Fruit fly (Drosophila melanogaster) whole organism, embryonic: ENCODE data around the gene CG1764.

Experiments used
- Adf1 ChIP-seq: fragments of 200-800 bp; sonication (Bioruptor generic); IDR thresholded peaks from 2 replicates; pipeline ENCODE4 v1.3.6; 2022; ENCODE audit warnings: missing biosample characterization, missing genetic modification characterization
- Antp ChIP-seq: fragments of 200-800 bp; sonication (Bioruptor generic); optimal IDR thresholded peaks from 3 replicates; lab custom pipeline; 2016; ENCODE audit warnings: missing biosample characterization, missing genetic modification characterization
- Bdp1 ChIP-seq: fragments of 200-800 bp; sonication (Bioruptor generic); optimal IDR thresholded peaks from 3 replicates; lab custom pipeline; 2016; ENCODE audit warnings: missing biosample characterization, missing genetic modification characterization
- BtbVII ChIP-seq: fragments of 200-800 bp; sonication (Bioruptor generic); optimal IDR thresholded peaks from 3 replicates; lab custom pipeline; 2017; ENCODE audit warnings: missing biosample characterization, mild to moderate bottlenecking, missing genetic modification characterization
- CG10366 ChIP-seq: fragments of 200-800 bp; sonication (Bioruptor generic); IDR thresholded peaks from 2 replicates; pipeline ENCODE4 v1.3.6; 2022; ENCODE audit warnings: missing biosample characterization, missing genetic modification characterization
- CG11696 ChIP-seq: fragments of 200-800 bp; sonication (Bioruptor generic); IDR thresholded peaks from 2 replicates; pipeline ENCODE4 v1.3.6; 2022; ENCODE audit warnings: missing biosample characterization, missing genetic modification characterization
- CG14710 ChIP-seq: fragments of 200-800 bp; sonication (Bioruptor generic); optimal IDR thresholded peaks from 3 replicates; lab custom pipeline; 2019; ENCODE audit warnings: missing biosample characterization, mild to moderate bottlenecking, missing genetic modification characterization, moderate library complexity
- CG14860 ChIP-seq: fragments of 200-800 bp; sonication (Bioruptor generic); IDR thresholded peaks from 3 replicates; pipeline ENCODE4 v1.3.6; 2022; ENCODE audit warnings: missing biosample characterization, missing genetic modification characterization; ENCODE audit not compliant: partially characterized antibody
- CG15269 ChIP-seq: fragments of 200-800 bp; sonication (Bioruptor generic); optimal IDR thresholded peaks from 2 replicates; lab custom pipeline; 2018; ENCODE audit warnings: missing biosample characterization, mild to moderate bottlenecking, missing genetic modification characterization, moderate library complexity
- CG15696 ChIP-seq: fragments of 200-800 bp; sonication (Bioruptor generic); optimal IDR thresholded peaks from 2 replicates; lab custom pipeline; 2019; ENCODE audit warnings: missing biosample characterization, mild to moderate bottlenecking, missing genetic modification characterization, moderate library complexity
- CG17802 ChIP-seq: fragments of 200-800 bp; sonication (Bioruptor generic); optimal IDR thresholded peaks from 2 replicates; lab custom pipeline; 2018; ENCODE audit warnings: missing biosample characterization, mild to moderate bottlenecking, missing genetic modification characterization, moderate library complexity
- CG18599 ChIP-seq: fragments of 200-800 bp; sonication (Bioruptor generic); optimal IDR thresholded peaks from 3 replicates; lab custom pipeline; 2017; ENCODE audit warnings: missing biosample characterization, missing genetic modification characterization, mild to moderate bottlenecking, moderate library complexity, missing genetic modification reagents
- CG2116 ChIP-seq: fragments of 200-800 bp; sonication (Bioruptor generic); optimal IDR thresholded peaks from 3 replicates; lab custom pipeline; 2018; ENCODE audit warnings: missing biosample characterization, mild to moderate bottlenecking, missing genetic modification characterization
- CG2678 ChIP-seq: fragments of 200-800 bp; sonication (Bioruptor generic); optimal IDR thresholded peaks from 3 replicates; lab custom pipeline; 2019; ENCODE audit warnings: missing biosample characterization, mild to moderate bottlenecking, missing genetic modification characterization, moderate library complexity
- CG2712 ChIP-seq: fragments of 200-800 bp; optimal IDR thresholded peaks from 3 replicates; lab custom pipeline; 2019; ENCODE audit warnings: missing biosample characterization, mild to moderate bottlenecking, missing genetic modification characterization, moderate library complexity
- CG32532 ChIP-seq: fragments of 200-800 bp; sonication (Bioruptor generic); IDR thresholded peaks from 2 replicates; pipeline ENCODE4 v1.3.6; 2022; ENCODE audit warnings: missing biosample characterization, missing genetic modification characterization
- CG32772 ChIP-seq: fragments of 200-800 bp; sonication (Bioruptor generic); IDR thresholded peaks from 2 replicates; pipeline ENCODE4 v1.3.6; 2022; ENCODE audit warnings: missing biosample characterization, missing genetic modification characterization
- CG9609 ChIP-seq: fragments of 200-800 bp; sonication (Bioruptor generic); optimal IDR thresholded peaks from 3 replicates; lab custom pipeline; 2016; ENCODE audit warnings: missing biosample characterization, missing genetic modification characterization
- CG9727 ChIP-seq: fragments of 200-800 bp; sonication (Bioruptor generic); optimal IDR thresholded peaks from 3 replicates; lab custom pipeline; 2017; ENCODE audit warnings: missing biosample characterization, mild to moderate bottlenecking, missing genetic modification characterization
- Dll ChIP-seq: fragments of 200-800 bp; sonication (Bioruptor generic); IDR thresholded peaks from 4 replicates; pipeline ENCODE4 v1.3.6; 2022; ENCODE audit warnings: missing biosample characterization, missing genetic modification characterization; ENCODE audit not compliant: partially characterized antibody
- E2f1 ChIP-seq: fragments of 200-800 bp; sonication (Bioruptor generic); IDR thresholded peaks from 2 replicates; pipeline ENCODE4 v1.3.6; 2022; ENCODE audit warnings: missing biosample characterization, missing genetic modification characterization
- Ets65A ChIP-seq: fragments of 200-800 bp; sonication (Bioruptor generic); peaks from one replicate; lab custom pipeline; 2016; ENCODE audit warnings: missing biosample characterization, missing genetic modification characterization
- HHEX ChIP-seq: fragments of 200-800 bp; sonication (Bioruptor generic); optimal IDR thresholded peaks from 3 replicates; lab custom pipeline; 2017; ENCODE audit warnings: missing biosample characterization, mild to moderate bottlenecking, missing genetic modification characterization, missing genetic modification reagents
- Meics ChIP-seq: fragments of 200-800 bp; sonication (Bioruptor generic); optimal IDR thresholded peaks from 2 replicates; lab custom pipeline; 2017; ENCODE audit warnings: missing biosample characterization, mild to moderate bottlenecking, missing genetic modification characterization
- Nf-YA ChIP-seq: fragments of 200-800 bp; sonication (Bioruptor generic); IDR thresholded peaks from 2 replicates; pipeline ENCODE4 v1.3.6; 2022; ENCODE audit warnings: missing biosample characterization, missing genetic modification characterization
- Oli ChIP-seq: fragments of 200-800 bp; sonication (Bioruptor generic); optimal IDR thresholded peaks from 2 replicates; lab custom pipeline; 2018; ENCODE audit warnings: missing biosample characterization, mild to moderate bottlenecking, missing genetic modification characterization, moderate library complexity
- Ravus ChIP-seq: fragments of 200-800 bp; sonication (Bioruptor generic); IDR thresholded peaks from 2 replicates; pipeline ENCODE4 v1.3.6; 2022; ENCODE audit warnings: missing biosample characterization, missing genetic modification characterization
- Sry-β ChIP-seq: fragments of 200-800 bp; sonication (Bioruptor generic); optimal IDR thresholded peaks from 2 replicates; lab custom pipeline; 2018; ENCODE audit warnings: missing biosample characterization, mild to moderate bottlenecking, missing genetic modification characterization, moderate library complexity
- ato ChIP-seq: fragments of 200-800 bp; sonication (Bioruptor generic); IDR thresholded peaks from 2 replicates; pipeline ENCODE4 v1.3.6; 2022; ENCODE audit warnings: missing biosample characterization, missing genetic modification characterization; ENCODE audit not compliant: partially characterized antibody
- bigmax ChIP-seq: fragments of 200-800 bp; sonication (Bioruptor generic); optimal IDR thresholded peaks from 2 replicates; lab custom pipeline; 2018; ENCODE audit warnings: missing biosample characterization, mild to moderate bottlenecking, missing genetic modification characterization
- cg ChIP-seq: fragments of 200-800 bp; sonication (Bioruptor generic); optimal IDR thresholded peaks from 3 replicates; lab custom pipeline; 2019; ENCODE audit warnings: missing biosample characterization, mild to moderate bottlenecking, missing genetic modification characterization, moderate library complexity
- gcm ChIP-seq: fragments of 200-800 bp; sonication (Bioruptor generic); optimal IDR thresholded peaks from 2 replicates; lab custom pipeline; 2019; ENCODE audit warnings: missing biosample characterization, mild to moderate bottlenecking, missing genetic modification characterization, moderate library complexity
- gsb ChIP-seq: fragments of 200-800 bp; sonication (Bioruptor generic); IDR thresholded peaks from 2 replicates; pipeline ENCODE4 v1.3.6; 2022; ENCODE audit warnings: missing biosample characterization, missing genetic modification characterization
- gsb-n ChIP-seq: fragments of 200-800 bp; sonication (Bioruptor generic); optimal IDR thresholded peaks from 3 replicates; lab custom pipeline; 2018; ENCODE audit warnings: missing biosample characterization, mild to moderate bottlenecking, missing genetic modification characterization
- gt ChIP-seq: fragments of 200-800 bp; sonication (Bioruptor generic); IDR thresholded peaks from 2 replicates; pipeline ENCODE4 v1.3.6; 2022; ENCODE audit warnings: missing biosample characterization, missing genetic modification characterization
- hth ChIP-seq: fragments of >200 bp; optimal IDR thresholded peaks from 2 replicates; lab custom pipeline; 2017; ENCODE audit warnings: inconsistent platforms
- ind ChIP-seq: fragments of 200-800 bp; sonication (Bioruptor generic); optimal IDR thresholded peaks from 3 replicates; lab custom pipeline; 2016; ENCODE audit warnings: missing biosample characterization, missing genetic modification characterization
- jing ChIP-seq: fragments of 200-800 bp; sonication (Bioruptor generic); optimal IDR thresholded peaks from 2 replicates; lab custom pipeline; 2018; ENCODE audit warnings: missing biosample characterization, mild to moderate bottlenecking, missing genetic modification characterization
- jumu ChIP-seq: fragments of 200-800 bp; sonication (Bioruptor generic); optimal IDR thresholded peaks from 3 replicates; lab custom pipeline; 2016; ENCODE audit warnings: missing biosample characterization, missing genetic modification characterization
- klu ChIP-seq: fragments of 200-800 bp; sonication (Bioruptor generic); IDR thresholded peaks from 2 replicates; pipeline ENCODE4 v1.3.6; 2022; ENCODE audit warnings: missing biosample characterization, missing genetic modification characterization
- lola ChIP-seq, 3 experiments: fragments of >200 bp in 2 of 3; fragments of 200-800 bp in 1 of 3; sonication (Bioruptor generic) in 1 of 3; optimal IDR thresholded peaks; 2 replicates each; lab custom pipeline; 2017 to 2019; ENCODE audit warnings: missing biosample characterization in 3 of 3, missing genetic modification characterization in 3 of 3, mild to moderate bottlenecking in 1 of 3, moderate library complexity in 1 of 3
- oc ChIP-seq: fragments of 200-800 bp; sonication (Bioruptor generic); optimal IDR thresholded peaks from 2 replicates; lab custom pipeline; 2018; ENCODE audit warnings: missing biosample characterization, mild to moderate bottlenecking, missing genetic modification characterization, moderate library complexity
- odd ChIP-seq: fragments of 200-800 bp; sonication (Bioruptor generic); optimal IDR thresholded peaks from 2 replicates; lab custom pipeline; 2017; ENCODE audit warnings: missing biosample characterization, mild to moderate bottlenecking, missing genetic modification characterization
- psq ChIP-seq: fragments of 200-800 bp; sonication (Bioruptor generic); optimal IDR thresholded peaks from 2 replicates; lab custom pipeline; 2017; ENCODE audit warnings: missing biosample characterization, missing genetic modification characterization
- scrt ChIP-seq: fragments of 200-800 bp; sonication (Bioruptor generic); optimal IDR thresholded peaks from 2 replicates; lab custom pipeline; 2018; ENCODE audit warnings: missing biosample characterization, mild to moderate bottlenecking, missing genetic modification characterization, moderate library complexity
- sim ChIP-seq: fragments of 200-800 bp; sonication (Bioruptor generic); IDR thresholded peaks from 2 replicates; pipeline ENCODE4 v1.3.6; 2022; ENCODE audit warnings: missing biosample characterization, missing genetic modification characterization
- sug ChIP-seq: fragments of 200-800 bp; optimal IDR thresholded peaks from 2 replicates; lab custom pipeline; 2019; ENCODE audit warnings: missing biosample characterization, mild to moderate bottlenecking, missing genetic modification characterization, moderate library complexity
- toy ChIP-seq: fragments of 200-800 bp; sonication (Bioruptor generic); IDR thresholded peaks from 2 replicates; pipeline ENCODE4 v1.3.6; 2022; ENCODE audit warnings: missing biosample characterization, missing genetic modification characterization
- ttk ChIP-seq: fragments of 200-800 bp; sonication (Bioruptor generic); IDR thresholded peaks from 2 replicates; pipeline ENCODE4 v2.1.2; 2022; ENCODE audit warnings: missing biosample characterization, missing genetic modification characterization
- zfh2 ChIP-seq: fragments of 200-800 bp; sonication (Bioruptor generic); optimal IDR thresholded peaks from 2 replicates; lab custom pipeline; 2016; ENCODE audit warnings: missing biosample characterization, missing genetic modification characterization

Gene CG1764

DNA sequence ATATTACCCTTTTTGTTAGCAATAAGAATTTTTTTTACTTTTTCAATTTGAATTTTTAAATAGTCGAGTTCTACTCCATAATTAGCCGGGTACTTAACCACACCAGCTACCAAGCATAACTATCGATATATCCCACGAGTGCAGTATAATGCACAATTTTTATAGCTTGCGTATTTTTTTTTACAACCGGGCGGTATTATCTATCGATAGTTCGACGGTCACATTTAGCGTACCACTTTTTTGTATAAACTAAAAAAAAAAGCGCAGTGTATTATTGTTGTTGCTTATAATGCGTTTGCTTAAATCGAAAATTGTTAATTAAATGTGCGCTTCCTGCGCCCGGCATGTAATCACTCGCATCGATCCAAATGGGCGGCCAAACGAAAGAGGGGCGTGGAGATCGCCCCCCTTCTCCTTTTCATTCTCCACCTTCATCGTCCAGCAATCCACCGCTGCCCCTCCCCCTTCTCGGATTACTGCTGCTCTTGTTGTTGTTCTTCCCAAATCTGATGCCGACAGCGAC is 14.3 kb downstream of the CG1764 start, which contains the start of gene Remo (continued):
- TF ChIP-seq CG11696 (GFP tag; lab: Robert Waterston, UW) (no peak), ato (GFP tag; lab: Robert Waterston, UW) (0 out of 2 replicates have a peak, but pooled peaks have one; percentile 13), oc (tag; lab: Kevin White, UChicago) (peak; percentile 48), gsb-n (no peak), E2f1 (GFP tag; lab: Robert Waterston, UW) (no peak), ind (no peak), Sry-β (GFP tag; lab: Kevin White, UChicago) (no peak), zfh2 (GFP tag; lab: Kevin White, UChicago) (no peak), toy (GFP tag; lab: Robert Waterston, UW) (no peak), scrt (no peak), gt (GFP tag; lab: Robert Waterston, UW) (no peak), ttk (GFP tag; lab: Robert Waterston, UW) (no peak), CG9609 (GFP tag; lab: Kevin White, UChicago) (no peak), Oli (tag; lab: Kevin White, UChicago) (no peak), jumu (no peak), jing (GFP tag; lab: Kevin White, UChicago) (no peak), CG2678 (tag; lab: Kevin White, UChicago) (no peak), cg (no peak), CG32532 (GFP tag; lab: Robert Waterston, UW) (no peak), Nf-YA (no peak), odd (no peak), Antp (GFP tag; lab: Kevin White, UChicago) (no peak), CG18599 (GFP tag; lab: Kevin White, UChicago) (no peak), CG10366 (GFP tag; lab: Robert Waterston, UW) (no peak), Bdp1 (GFP tag; lab: Kevin White, UChicago) (no peak), BtbVII (GFP tag; lab: Kevin White, UChicago) (no peak), CG15269 (tag; lab: Kevin White, UChicago) (no peak), Adf1 (GFP tag; lab: Robert Waterston, UW) (peak; percentile 86), gcm (no peak), HHEX (GFP tag; lab: Kevin White, UChicago) (no peak), hth (lab: Kevin White, UChicago) (no peak), psq (GFP tag; lab: Kevin White, UChicago) (no peak), CG14710 (tag; lab: Kevin White, UChicago) (peak; percentile 55), sim (GFP tag; lab: Robert Waterston, UW) (no peak), gsb (GFP tag; lab: Robert Waterston, UW) (no peak), CG2712 (tag; lab: Kevin White, UChicago) (peak; percentile 21)

DNA sequence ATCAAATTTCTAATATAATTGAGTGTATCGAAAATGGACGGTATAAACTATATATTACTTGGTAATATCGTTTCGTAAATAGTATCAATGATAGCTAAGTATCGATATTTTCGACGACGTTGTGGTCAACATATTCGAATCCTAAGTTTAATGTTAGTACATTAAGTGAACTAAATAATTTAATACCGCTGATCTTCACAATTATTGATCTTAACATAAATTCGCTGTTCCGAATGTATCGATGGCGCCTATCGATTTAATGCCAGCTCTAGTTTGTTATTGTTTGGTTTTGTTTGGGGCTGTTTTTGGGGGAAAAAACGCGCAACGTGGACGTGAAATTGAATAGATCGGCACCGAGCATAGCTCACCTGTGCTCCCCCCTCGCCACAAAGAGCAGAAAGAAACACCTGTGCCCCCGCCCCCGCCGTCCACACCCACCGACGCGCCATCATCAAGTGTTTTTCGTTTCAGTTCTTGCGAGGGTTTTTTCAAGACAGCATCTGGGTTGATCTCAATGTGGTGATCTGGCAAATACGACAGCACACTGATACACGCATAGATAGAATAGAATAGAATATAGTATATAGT is 16.4 kb downstream of the CG1764 start:
- TF ChIP-seq Dll (GFP tag; lab: Robert Waterston, UW) (peak; percentile 81), CG14860 (GFP tag; lab: Robert Waterston, UW) (peak; percentile 42; the same call in 1 of the 3 replicates), CG15696 (tag; lab: Kevin White, UChicago) (no peak), sug (tag; lab: Kevin White, UChicago) (no peak), CG14710 (tag; lab: Kevin White, UChicago) (peak; percentile 9), CG32772 (GFP tag; lab: Robert Waterston, UW) (no peak), Ravus (no peak), CG17802 (tag; lab: Kevin White, UChicago) (no peak), gsb-n (no peak), klu (GFP tag; lab: Robert Waterston, UW) (no peak), lola (GFP tag; optimal IDR thresholded peaks at IDR 0.05; lab: Kevin White, UChicago) (peak in 1 of 3 experiments; percentile 11), CG2116 (GFP tag; lab: Kevin White, UChicago) (peak; percentile 53), Meics (GFP tag; lab: Kevin White, UChicago) (no peak), CG9727 (GFP tag; lab: Kevin White, UChicago) (peak; percentile 15), CG15269 (tag; lab: Kevin White, UChicago) (no peak), Ets65A (GFP tag; lab: Kevin White, UChicago) (peak; percentile 20), bigmax (GFP tag; lab: Kevin White, UChicago) (no peak)
